Worm (Caenorhabditis elegans) whole organism, L1 larva: ENCODE measurements around the gene D1022.5.

Source experiments
- C04F5.9 ChIP-seq: sonication (generic microtip); optimal IDR thresholded peaks from 2 replicates; lab custom pipeline; 2016; ENCODE audit warnings: missing genetic modification characterization, missing compliant biosample characterization
- F16B12.6 ChIP-seq: fragments of 150-350 bp; optimal IDR thresholded peaks from 2 replicates; lab custom pipeline; 2014; ENCODE audit warnings: missing biosample characterization, missing genetic modification characterization
- aha-1 ChIP-seq: fragments of 150-350 bp; optimal IDR thresholded peaks from 2 replicates; lab custom pipeline; 2014; ENCODE audit warnings: missing biosample characterization, missing genetic modification characterization
- ceh-8 ChIP-seq: fragments of 200-800 bp; sonication (Bioruptor generic); optimal IDR thresholded peaks from 2 replicates; lab custom pipeline; 2018; ENCODE audit warnings: mild to moderate bottlenecking, missing genetic modification characterization, moderate library complexity, missing compliant biosample characterization
- ceh-82 ChIP-seq, 3 experiments: fragments of 150-350 bp in 1 of 3; sonication (generic microtip) in 2 of 3; optimal IDR thresholded peaks; 2 replicates each; lab custom pipeline; 2014 to 2017; ENCODE audit warnings: missing biosample characterization in 3 of 3, missing genetic modification characterization in 3 of 3
- ces-1 ChIP-seq: fragments of 150-350 bp; optimal IDR thresholded peaks from 2 replicates; lab custom pipeline; 2014; ENCODE audit warnings: missing biosample characterization, missing genetic modification reagents, missing genetic modification characterization
- dsc-1 ChIP-seq: sonication (generic microtip); optimal IDR thresholded peaks from 2 replicates; lab custom pipeline; 2016; ENCODE audit warnings: mild to moderate bottlenecking, missing genetic modification characterization, missing compliant biosample characterization
- efl-1 ChIP-seq, 4 experiments: fragments of 150-350 bp; optimal IDR thresholded peaks in 3 of 4; peaks in 1 of 4; 1 replicate in 1 of 4; 2 replicates in 3 of 4; lab custom pipeline; 2014; ENCODE audit warnings: missing biosample characterization in 2 of 4, missing genetic modification characterization in 2 of 4, missing genetic modification reagents in 2 of 4
- egl-13 ChIP-seq: sonication (generic microtip); optimal IDR thresholded peaks from 2 replicates; lab custom pipeline; 2016; ENCODE audit warnings: missing genotype, missing genetic modification reagents, missing genetic modification characterization, missing compliant biosample characterization
- egl-27 ChIP-seq, 2 experiments: fragments of 150-350 bp in 1 of 2; sonication (generic microtip); optimal IDR thresholded peaks; 3 replicates each; lab custom pipeline; 2017 to 2018; ENCODE audit warnings: missing biosample characterization in 2 of 2, missing genetic modification characterization in 2 of 2, missing genetic modification reagents in 2 of 2
- elt-2 ChIP-seq: sonication (generic microtip); optimal IDR thresholded peaks from 2 replicates; lab custom pipeline; 2016; ENCODE audit warnings: missing genetic modification characterization, mild to moderate bottlenecking, inconsistent platforms, missing compliant biosample characterization, missing genetic modification reagents
- elt-3 ChIP-seq, 6 experiments: fragments of 150-350 bp in 1 of 6; sonication (generic microtip); optimal IDR thresholded peaks; 2 replicates each; lab custom pipeline; 2017 to 2018; ENCODE audit warnings: missing biosample characterization in 6 of 6, missing genetic modification characterization in 6 of 6, inconsistent platforms in 1 of 6
- fkh-10 ChIP-seq: sonication (generic microtip); optimal IDR thresholded peaks from 2 replicates; lab custom pipeline; 2017; ENCODE audit warnings: missing biosample characterization, missing genetic modification reagents, missing genetic modification characterization
- fkh-8 ChIP-seq: sonication (generic microtip); optimal IDR thresholded peaks from 2 replicates; lab custom pipeline; 2016; ENCODE audit warnings: mild to moderate bottlenecking, missing genetic modification characterization, missing compliant biosample characterization
- hlh-4 ChIP-seq: sonication (generic microtip); optimal IDR thresholded peaks from 2 replicates; lab custom pipeline; 2016; ENCODE audit warnings: mild to moderate bottlenecking, missing genetic modification characterization, missing compliant biosample characterization
- jun-1 ChIP-seq: fragments of 150-350 bp; optimal IDR thresholded peaks from 2 replicates; lab custom pipeline; 2014; ENCODE audit warnings: missing biosample characterization, missing genetic modification reagents, missing genetic modification characterization
- lin-14 ChIP-seq: fragments of 200-800 bp; sonication (Bioruptor generic); optimal IDR thresholded peaks from 2 replicates; lab custom pipeline; 2018; ENCODE audit warnings: mild to moderate bottlenecking, missing genetic modification characterization, moderate library complexity, missing compliant biosample characterization
- lin-15B ChIP-seq: fragments of 150-350 bp; sonication (generic microtip); optimal IDR thresholded peaks from 3 replicates; lab custom pipeline; 2014; ENCODE audit warnings: missing biosample characterization, missing genetic modification characterization
- lin-35 ChIP-seq, 2 experiments: fragments of 150-350 bp; optimal IDR thresholded peaks; 2 replicates each; lab custom pipeline; 2014; ENCODE audit warnings: missing biosample characterization in 2 of 2, missing genetic modification characterization in 2 of 2, missing genetic modification reagents in 2 of 2
- lin-39 ChIP-seq: fragments of 150-350 bp; optimal IDR thresholded peaks from 2 replicates; lab custom pipeline; 2014; ENCODE audit warnings: missing biosample characterization, missing genetic modification reagents, missing genetic modification characterization
- lsy-2 ChIP-seq, 2 experiments: fragments of 150-350 bp; optimal IDR thresholded peaks; 2 replicates each; lab custom pipeline; 2014; ENCODE audit warnings: missing biosample characterization in 2 of 2, missing genetic modification characterization in 2 of 2
- mdl-1 ChIP-seq, 2 experiments: fragments of 150-350 bp; optimal IDR thresholded peaks; 2 replicates each; lab custom pipeline; 2014 to 2017; ENCODE audit warnings: missing biosample characterization in 2 of 2, missing genetic modification characterization in 2 of 2, inconsistent platforms in 1 of 2
- mef-2 ChIP-seq: fragments of 150-350 bp; optimal IDR thresholded peaks from 2 replicates; lab custom pipeline; 2014; ENCODE audit warnings: missing biosample characterization, missing genetic modification characterization
- nhr-11 ChIP-seq: fragments of 150-350 bp; optimal IDR thresholded peaks from 2 replicates; lab custom pipeline; 2014; ENCODE audit warnings: missing biosample characterization, missing genetic modification characterization
- nhr-12 ChIP-seq: sonication (generic microtip); optimal IDR thresholded peaks from 2 replicates; lab custom pipeline; 2017; ENCODE audit warnings: missing biosample characterization, missing genetic modification characterization
- nhr-20 ChIP-seq: sonication (generic microtip); optimal IDR thresholded peaks from 2 replicates; lab custom pipeline; 2016; ENCODE audit warnings: mild to moderate bottlenecking, missing genetic modification characterization, missing compliant biosample characterization
- nhr-47 ChIP-seq: sonication (generic microtip); optimal IDR thresholded peaks from 2 replicates; lab custom pipeline; 2016; ENCODE audit warnings: mild to moderate bottlenecking, missing genetic modification characterization, moderate library complexity, missing compliant biosample characterization
- nhr-71 ChIP-seq: sonication (generic microtip); optimal IDR thresholded peaks from 2 replicates; lab custom pipeline; 2016; ENCODE audit warnings: mild to moderate bottlenecking, missing genetic modification characterization, moderate library complexity, missing compliant biosample characterization
- nhr-76 ChIP-seq: sonication (generic microtip); optimal IDR thresholded peaks from 2 replicates; lab custom pipeline; 2017; ENCODE audit warnings: missing biosample characterization, missing genetic modification characterization
- nhr-84 ChIP-seq: sonication (generic microtip); optimal IDR thresholded peaks from 2 replicates; lab custom pipeline; 2017; ENCODE audit warnings: missing biosample characterization, missing genetic modification characterization
- nhr-85 ChIP-seq: sonication (generic microtip); peaks from one replicate; lab custom pipeline; 2016; ENCODE audit warnings: missing genetic modification characterization, inconsistent platforms, missing compliant biosample characterization
- pag-3 ChIP-seq: sonication (generic microtip); optimal IDR thresholded peaks from 2 replicates; lab custom pipeline; 2017; ENCODE audit warnings: missing genetic modification characterization, mild to moderate bottlenecking, missing compliant biosample characterization, antibody characterized with exemption, borderline replicate concordance; ENCODE audit not compliant: insufficient read depth
- pax-3 ChIP-seq: fragments of 200-800 bp; sonication (Bioruptor generic); optimal IDR thresholded peaks from 2 replicates; lab custom pipeline; 2018; ENCODE audit warnings: mild to moderate bottlenecking, missing genetic modification characterization, moderate library complexity, missing compliant biosample characterization
- pqm-1 ChIP-seq: sonication (generic microtip); optimal IDR thresholded peaks from 3 replicates; lab custom pipeline; 2017; ENCODE audit warnings: missing biosample characterization, missing genetic modification characterization
- sox-4 ChIP-seq: sonication (generic microtip); optimal IDR thresholded peaks from 2 replicates; lab custom pipeline; 2016; ENCODE audit warnings: missing genetic modification characterization, missing compliant biosample characterization
- sptf-1 ChIP-seq: fragments of 150-350 bp; optimal IDR thresholded peaks from 2 replicates; lab custom pipeline; 2014; ENCODE audit warnings: missing biosample characterization, missing genetic modification characterization
- swsn-7 ChIP-seq: sonication (generic microtip); optimal IDR thresholded peaks from 2 replicates; lab custom pipeline; 2016; ENCODE audit warnings: missing genetic modification characterization, missing compliant biosample characterization
- tbx-2 ChIP-seq: sonication (generic microtip); optimal IDR thresholded peaks from 2 replicates; lab custom pipeline; 2016; ENCODE audit warnings: missing genetic modification characterization, missing compliant biosample characterization
- tlp-1 ChIP-seq: fragments of 150-350 bp; optimal IDR thresholded peaks from 2 replicates; lab custom pipeline; 2014; ENCODE audit warnings: missing biosample characterization, missing genetic modification characterization
- unc-130 ChIP-seq: fragments of 150-350 bp; optimal IDR thresholded peaks from 2 replicates; lab custom pipeline; 2017; ENCODE audit warnings: missing biosample characterization, missing genetic modification characterization, inconsistent platforms
- unc-62 ChIP-seq: fragments of 150-350 bp; optimal IDR thresholded peaks from 2 replicates; lab custom pipeline; 2014; ENCODE audit warnings: missing biosample characterization, missing genetic modification reagents, missing genetic modification characterization
- unc-98 ChIP-seq: fragments of 200-800 bp; sonication (Bioruptor generic); IDR thresholded peaks from 2 replicates; pipeline ENCODE4 v1.3.6; 2022; ENCODE audit warnings: missing genetic modification characterization, missing compliant biosample characterization
- zag-1 ChIP-seq: fragments of 150-350 bp; optimal IDR thresholded peaks from 2 replicates; lab custom pipeline; 2014; ENCODE audit warnings: missing biosample characterization, missing genetic modification characterization
- zip-4 ChIP-seq: fragments of 200-800 bp; sonication (Bioruptor generic); optimal IDR thresholded peaks from 2 replicates; lab custom pipeline; 2018; ENCODE audit warnings: mild to moderate bottlenecking, missing genetic modification characterization, moderate library complexity, missing compliant biosample characterization
- ztf-4 ChIP-seq: fragments of 150-350 bp; optimal IDR thresholded peaks from 2 replicates; lab custom pipeline; 2014; ENCODE audit warnings: missing biosample characterization, missing genetic modification characterization

The D1022.5 gene

DNA sequence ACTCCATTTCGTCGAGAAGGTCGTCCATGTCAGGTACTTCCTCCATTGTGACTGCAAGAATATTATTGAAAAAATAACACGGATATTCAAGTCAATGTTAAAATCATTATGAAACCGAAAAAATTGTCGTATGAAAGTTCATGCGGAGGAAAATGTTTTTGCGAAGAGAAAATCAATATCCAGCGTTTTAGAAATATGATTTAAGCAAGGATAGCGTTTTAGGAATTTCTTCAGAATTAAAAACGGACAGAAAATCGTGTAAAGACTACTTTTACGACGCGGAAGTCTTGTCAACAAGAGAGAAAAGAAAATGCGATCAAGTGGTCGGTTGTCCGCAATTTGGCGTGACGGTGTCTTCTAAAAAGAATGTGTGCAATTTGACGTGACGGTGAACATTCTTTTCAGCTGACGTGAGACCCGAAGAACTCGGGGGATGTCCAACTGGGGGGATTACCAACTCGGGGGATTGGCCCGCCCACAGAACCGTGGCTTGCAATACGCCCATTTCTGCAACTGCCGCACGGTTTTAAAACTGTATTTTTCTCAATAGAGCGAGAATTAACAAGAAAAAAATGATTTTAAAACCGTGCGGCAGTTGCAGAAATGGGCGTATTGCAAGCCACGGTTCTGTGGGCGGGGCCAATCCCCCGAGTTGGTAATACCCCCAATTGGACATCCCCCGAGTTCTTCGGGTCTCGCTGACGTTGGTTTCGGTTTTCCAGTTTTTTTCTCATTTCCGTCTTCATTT is 20.1 kb upstream of the D1022.5 start, which contains the start of the genes aka-1 and ubc-6 (continued):
- peak; percentile 50 for TF ChIP-seq zip-4
- no peak for TF ChIP-seq nhr-12 (tag; lab: Kevin White, UChicago)
- peak; percentile 93 for TF ChIP-seq nhr-85 (tag; lab: Kevin White, UChicago)
- TF ChIP-seq dsc-1: peak; percentile 66
- TF ChIP-seq sox-4 (tag; lab: Kevin White, UChicago): peak; percentile 57
- peak; percentile 79 for TF ChIP-seq swsn-7
- TF ChIP-seq pag-3 (tag; lab: Kevin White, UChicago): no peak
- peak; percentile 57 for TF ChIP-seq elt-2
- peak; percentile 8 for TF ChIP-seq ztf-4 (tag; lab: Kevin White, UChicago)
- peak; percentile 87 for TF ChIP-seq lin-14
- peak in 1 of 2 experiments; percentile 36 for TF ChIP-seq mdl-1 (tag; optimal IDR thresholded peaks at IDR 0.05; lab: Kevin White, UChicago)
- peak; percentile 33 for TF ChIP-seq unc-130 (tag; lab: Kevin White, UChicago)
- peak; percentile 58 for TF ChIP-seq fkh-10 (GFP tag; lab: Kevin White, UChicago)
- TF ChIP-seq mef-2: no peak
- peak; percentile 68 for TF ChIP-seq egl-13 (tag; lab: Kevin White, UChicago)
- TF ChIP-seq lin-35 (GFP tag; optimal IDR thresholded peaks at IDR 0.05; lab: Kevin White, UChicago): peak; percentile 70 to 84
- no peak for TF ChIP-seq zag-1 (tag; lab: Kevin White, UChicago)
- peak; percentile 91 for TF ChIP-seq nhr-71
- TF ChIP-seq nhr-76 (tag; lab: Kevin White, UChicago): peak; percentile 30
- TF ChIP-seq nhr-84: no peak
- peak; percentile 17 for TF ChIP-seq nhr-11 (tag; lab: Kevin White, UChicago)
- no peak for TF ChIP-seq egl-27 (tag; optimal IDR thresholded peaks at IDR 0.05; lab: Kevin White, UChicago)
- peak; percentile 61 for TF ChIP-seq lin-15B
- TF ChIP-seq unc-98 (GFP tag; lab: Robert Waterston, UW): no peak
- TF ChIP-seq C04F5.9 (tag; lab: Kevin White, UChicago): peak; percentile 35
- TF ChIP-seq unc-62 (GFP tag; lab: Kevin White, UChicago): no peak
- TF ChIP-seq nhr-47: peak; percentile 92
- peak; percentile 79 for TF ChIP-seq pax-3 (tag; lab: Kevin White, UChicago)
- no peak for TF ChIP-seq tlp-1
- peak; percentile 78 for TF ChIP-seq fkh-8
- peak; percentile 88 for TF ChIP-seq nhr-20 (tag; lab: Kevin White, UChicago)
- no peak for TF ChIP-seq aha-1 (tag; lab: Kevin White, UChicago)
- TF ChIP-seq hlh-4 (tag; lab: Kevin White, UChicago): no peak
- TF ChIP-seq ceh-8 (GFP tag; lab: Kevin White, UChicago): peak; percentile 59
- peak; percentile 93 for TF ChIP-seq F16B12.6 (tag; lab: Kevin White, UChicago)
- peak; percentile 78 for TF ChIP-seq jun-1
- TF ChIP-seq ces-1: no peak
- TF ChIP-seq elt-3 (tag; optimal IDR thresholded peaks at IDR 0.05; lab: Kevin White, UChicago): peak in 1 of 6 experiments; percentile 45
- TF ChIP-seq pqm-1 (tag; lab: Kevin White, UChicago): no peak
- no peak for TF ChIP-seq sptf-1 (tag; lab: Kevin White, UChicago)
- TF ChIP-seq lin-39 (tag; lab: Kevin White, UChicago): no peak
- TF ChIP-seq efl-1 (optimal IDR thresholded peaks at IDR 0.05; lab: Kevin White, UChicago): peak; percentile 74 to 76
- TF ChIP-seq efl-1 (GFP tag; optimal IDR thresholded peaks at IDR 0.05 in 1 of 2; lab: Kevin White, UChicago): peak; percentile 67 to 96
- peak; percentile 86 for TF ChIP-seq tbx-2
- peak; percentile 46 to 85 (median 68) for TF ChIP-seq ceh-82 (tag; optimal IDR thresholded peaks at IDR 0.05; lab: Kevin White, UChicago)
- TF ChIP-seq lsy-2 (tag; optimal IDR thresholded peaks at IDR 0.05; lab: Kevin White, UChicago): peak; percentile 80 to 84
- TF ChIP-seq, all 84 proteins: peak for 52
